Fruit fly (Drosophila melanogaster) S2 (cell line): ENCODE measurements around the gene grk.

Experiments used
- CG8478 ChIP-seq: fragments of >200 bp; optimal IDR thresholded peaks from 2 replicates; lab custom pipeline; 2018
- CTCF ChIP-seq, 2 experiments: fragments of >200 bp; optimal IDR thresholded peaks; 2 replicates each; lab custom pipeline; 2018

- no peak for TF ChIP-seq CG8478 (lab: Kevin White, UChicago)
- peak; percentile 8 to 46 for TF ChIP-seq CTCF (optimal IDR thresholded peaks at IDR 0.05; lab: Kevin White, UChicago)
Measured at dm6 chr2L:8403286-8404270, 29.8 kb downstream of the grk start, which contains the start of gene emb.
